Worm (Caenorhabditis elegans) whole organism, L2 larva: Measurements from ENCODE around the gene ntl-9.
A peak's percentile ranks its signal among the peaks of the same experiment; 100 is the strongest.
"Not testable (repeated sequence)": the region's sequence is repeated elsewhere in the genome, so short reads cannot be mapped to it uniquely, and the experiment has no call there.

Experiments
- C34F6.9 ChIP-seq: fragments of 150-350 bp; optimal IDR thresholded peaks from 2 replicates; lab custom pipeline; 2014; ENCODE audit warnings: missing biosample characterization, missing genetic modification characterization
- Y55F3AM.14 ChIP-seq: fragments of 200-800 bp; sonication (Bioruptor generic); optimal IDR thresholded peaks from 2 replicates; lab custom pipeline; 2018; ENCODE audit warnings: mild to moderate bottlenecking, missing genetic modification characterization, missing compliant biosample characterization
- alr-1 ChIP-seq: fragments of 150-350 bp; optimal IDR thresholded peaks from 2 replicates; lab custom pipeline; 2014; ENCODE audit warnings: missing biosample characterization, missing genetic modification characterization
- aly-2 ChIP-seq: fragments of 150-350 bp; optimal IDR thresholded peaks from 2 replicates; lab custom pipeline; 2014; ENCODE audit warnings: missing biosample characterization, missing genetic modification characterization
- blmp-1 ChIP-seq: sonication (generic microtip); optimal IDR thresholded peaks from 2 replicates; lab custom pipeline; 2017; ENCODE audit warnings: missing genetic modification characterization, mild to moderate bottlenecking, missing compliant biosample characterization, antibody characterized with exemption, moderate library complexity; ENCODE audit not compliant: insufficient read depth
- ceh-82 ChIP-seq: fragments of 150-350 bp; optimal IDR thresholded peaks from 2 replicates; lab custom pipeline; 2014; ENCODE audit warnings: missing biosample characterization, missing genetic modification characterization
- crh-2 ChIP-seq: sonication (generic microtip); optimal IDR thresholded peaks from 2 replicates; lab custom pipeline; 2017; ENCODE audit warnings: missing biosample characterization, missing genetic modification characterization
- egl-27 ChIP-seq: sonication (generic microtip); optimal IDR thresholded peaks from 3 replicates; lab custom pipeline; 2017; ENCODE audit warnings: missing biosample characterization, missing genetic modification reagents, missing genetic modification characterization
- fos-1 ChIP-seq: fragments of 150-350 bp; optimal IDR thresholded peaks from 2 replicates; lab custom pipeline; 2014; ENCODE audit warnings: missing biosample characterization, missing genetic modification characterization
- gmeb-1 ChIP-seq: fragments of 150-350 bp; optimal IDR thresholded peaks from 2 replicates; lab custom pipeline; 2014; ENCODE audit warnings: missing biosample characterization, missing genetic modification characterization
- lin-11 ChIP-seq: fragments of 150-350 bp; sonication (generic microtip); optimal IDR thresholded peaks from 2 replicates; lab custom pipeline; 2014; ENCODE audit warnings: missing biosample characterization, missing genetic modification characterization, inconsistent platforms, mixed read lengths
- lin-39 ChIP-seq: fragments of 150-350 bp; optimal IDR thresholded peaks from 2 replicates; lab custom pipeline; 2014; ENCODE audit warnings: missing biosample characterization, missing genetic modification reagents, missing genetic modification characterization
- lsy-2 ChIP-seq, 2 experiments: fragments of 150-350 bp in 1 of 2; sonication (generic microtip) in 1 of 2; optimal IDR thresholded peaks; 2 replicates each; lab custom pipeline; 2014 to 2017; ENCODE audit warnings: missing biosample characterization in 2 of 2, missing genetic modification characterization in 2 of 2
- mbf-1 ChIP-seq: sonication (generic microtip); optimal IDR thresholded peaks from 2 replicates; lab custom pipeline; 2017; ENCODE audit warnings: missing biosample characterization, missing genetic modification characterization
- mdl-1 ChIP-seq, 2 experiments: fragments of 150-350 bp in 1 of 2; sonication (generic microtip) in 1 of 2; optimal IDR thresholded peaks; 2 replicates each; lab custom pipeline; 2017; ENCODE audit warnings: missing biosample characterization in 2 of 2, missing genetic modification characterization in 2 of 2
- nhr-10 ChIP-seq: sonication (generic microtip); optimal IDR thresholded peaks from 2 replicates; lab custom pipeline; 2017; ENCODE audit warnings: missing biosample characterization, missing genetic modification characterization
- nhr-11 ChIP-seq: fragments of 150-350 bp; optimal IDR thresholded peaks from 2 replicates; lab custom pipeline; 2014; ENCODE audit warnings: missing biosample characterization, missing genetic modification characterization
- nhr-129 ChIP-seq: fragments of 150-350 bp; optimal IDR thresholded peaks from 2 replicates; lab custom pipeline; 2014; ENCODE audit warnings: missing biosample characterization, missing genetic modification characterization
- nhr-25 ChIP-seq: fragments of 150-350 bp; sonication (generic microtip); optimal IDR thresholded peaks from 3 replicates; lab custom pipeline; 2014; ENCODE audit warnings: missing biosample characterization, missing genetic modification characterization
- nhr-6 ChIP-seq: fragments of 150-350 bp; optimal IDR thresholded peaks from 2 replicates; lab custom pipeline; 2014; ENCODE audit warnings: missing biosample characterization, missing genetic modification characterization
- nhr-77 ChIP-seq: fragments of 150-350 bp; optimal IDR thresholded peaks from 2 replicates; lab custom pipeline; 2014; ENCODE audit warnings: missing biosample characterization, missing genetic modification characterization
- peb-1 ChIP-seq: fragments of 150-350 bp; optimal IDR thresholded peaks from 2 replicates; lab custom pipeline; 2014; ENCODE audit warnings: missing biosample characterization, missing genetic modification characterization
- skn-1 ChIP-seq: sonication (generic microtip); optimal IDR thresholded peaks from 2 replicates; lab custom pipeline; 2017; ENCODE audit warnings: missing biosample characterization, missing genetic modification characterization
- sma-3 ChIP-seq: sonication (generic microtip); optimal IDR thresholded peaks from 2 replicates; lab custom pipeline; 2016; ENCODE audit warnings: missing genetic modification reagents, missing genetic modification characterization, missing compliant biosample characterization
- sma-9 ChIP-seq, 2 experiments: fragments of 150-350 bp in 1 of 2; sonication (generic microtip) in 1 of 2; optimal IDR thresholded peaks; 2 replicates each; lab custom pipeline; 2014 to 2016; ENCODE audit warnings: missing genetic modification characterization in 2 of 2, mild to moderate bottlenecking in 1 of 2, missing biosample characterization in 1 of 2, missing compliant biosample characterization in 1 of 2, missing genetic modification reagents in 1 of 2, moderate library complexity in 1 of 2
- snpc-4 ChIP-seq: fragments of 150-350 bp; optimal IDR thresholded peaks from 2 replicates; lab custom pipeline; 2014; ENCODE audit warnings: missing biosample characterization, missing genetic modification characterization
- unc-62 ChIP-seq: fragments of 150-350 bp; optimal IDR thresholded peaks from 2 replicates; lab custom pipeline; 2014; ENCODE audit warnings: missing biosample characterization, missing genetic modification reagents, missing genetic modification characterization
- zag-1 ChIP-seq: fragments of 150-350 bp; optimal IDR thresholded peaks from 2 replicates; lab custom pipeline; 2014; ENCODE audit warnings: missing biosample characterization, missing genetic modification characterization
- ztf-11 ChIP-seq: sonication (generic microtip); optimal IDR thresholded peaks from 2 replicates; lab custom pipeline; 2017; ENCODE audit warnings: missing biosample characterization, missing genetic modification characterization
- ztf-4 ChIP-seq: fragments of 150-350 bp; optimal IDR thresholded peaks from 2 replicates; lab custom pipeline; 2014; ENCODE audit warnings: missing biosample characterization, missing genetic modification characterization

Gene ntl-9

ce11 chrIII:4962886-4963285, 18.6 kb downstream of the ntl-9 start, which contains the start of gene C27F2.9 (continued):
- TF ChIP-seq nhr-6 (tag; lab: Kevin White, UChicago) (peak; percentile 72), lin-39 (tag; lab: Kevin White, UChicago) (no peak), nhr-10 (tag; lab: Kevin White, UChicago) (peak; percentile 55), blmp-1 (tag; lab: Kevin White, UChicago) (peak; percentile 63)

- no peak for TF ChIP-seq sma-3
- no peak for TF ChIP-seq nhr-77 (tag; lab: Kevin White, UChicago)
- TF ChIP-seq Y55F3AM.14 (GFP tag; lab: Kevin White, UChicago), result no peak
- TF ChIP-seq snpc-4, result no peak
- no peak for TF ChIP-seq peb-1
- no peak for TF ChIP-seq ceh-82 (tag; lab: Kevin White, UChicago)
These were observed 21.0 kb downstream of the ntl-9 start, which contains the start of gene nca-2 for ce11 chrIII:4965271-4965670. Gene nca-2 (plus strand): TSS chrIII:4965571.

- TF ChIP-seq lsy-2 (tag; optimal IDR thresholded peaks at IDR 0.05; lab: Kevin White, UChicago) (peak in 1 of 2 experiments; percentile 26), C34F6.9 (tag; lab: Kevin White, UChicago) (peak; percentile 29), ztf-4 (no peak), zag-1 (tag; lab: Kevin White, UChicago) (peak; percentile 49), mbf-1 (tag; lab: Kevin White, UChicago) (no peak), nhr-6 (tag; lab: Kevin White, UChicago) (no peak), blmp-1 (tag; lab: Kevin White, UChicago) (no peak), gmeb-1 (tag; lab: Kevin White, UChicago) (no peak)
These were observed 22.9 kb downstream of the ntl-9 start for ce11 chrIII:4967236-4967635.

ce11 chrIII:4968146-4968545, 23.8 kb downstream of the ntl-9 start:
- TF ChIP-seq lsy-2 (tag; optimal IDR thresholded peaks at IDR 0.05; lab: Kevin White, UChicago) (peak in 1 of 2 experiments; percentile 32), egl-27 (tag; lab: Kevin White, UChicago) (no peak), nhr-129 (tag; lab: Kevin White, UChicago) (peak; percentile 2), nhr-11 (tag; lab: Kevin White, UChicago) (no peak), C34F6.9 (tag; lab: Kevin White, UChicago) (peak; percentile 41)
- TF ChIP-seq, all 48 proteins: peak for 3

ce11 chrIII:4980367-4980766, 36.1 kb downstream of the ntl-9 start, which contains the start of gene C27F2.6:
Gene C27F2.6 (minus strand): TSS chrIII:4980467.
- not testable (repeated sequence) for TF ChIP-seq ztf-11 (tag; lab: Kevin White, UChicago); mdl-1 (tag; optimal IDR thresholded peaks at IDR 0.05; lab: Kevin White, UChicago); fos-1 (tag; lab: Kevin White, UChicago)

ce11 chrIII:4983961-4984360, 39.6 kb downstream of the ntl-9 start:
- TF ChIP-seq sma-3 (no peak), unc-62 (GFP tag; lab: Kevin White, UChicago) (no peak), nhr-25 (tag; lab: Kevin White, UChicago) (no peak), ztf-4 (no peak), sma-9 (GFP tag; optimal IDR thresholded peaks at IDR 0.05; lab: Kevin White, UChicago) (no peak), sma-9 (tag; optimal IDR thresholded peaks at IDR 0.05; lab: Kevin White, UChicago) (no peak), lin-11 (tag; lab: Kevin White, UChicago) (no peak), alr-1 (tag; lab: Kevin White, UChicago) (no peak), skn-1 (tag; lab: Kevin White, UChicago) (no peak), gmeb-1 (tag; lab: Kevin White, UChicago) (no peak), aly-2 (tag; lab: Kevin White, UChicago) (no peak), crh-2 (tag; lab: Kevin White, UChicago) (no peak)
